Worm (Caenorhabditis elegans) whole organism, L1 larva: ENCODE measurements around the gene deg-1.

Experiments used
- C34B4.2 ChIP-seq: sonication (generic microtip); optimal IDR thresholded peaks from 2 replicates; lab custom pipeline; 2017; ENCODE audit warnings: mild to moderate bottlenecking, missing genetic modification characterization, missing compliant biosample characterization
- F16B12.6 ChIP-seq: fragments of 150-350 bp; optimal IDR thresholded peaks from 2 replicates; lab custom pipeline; 2014; ENCODE audit warnings: missing biosample characterization, missing genetic modification characterization
- aly-2 ChIP-seq: fragments of 150-350 bp; optimal IDR thresholded peaks from 2 replicates; lab custom pipeline; 2014; ENCODE audit warnings: missing biosample characterization, missing genetic modification characterization
- ama-1 ChIP-seq: fragments of 150-350 bp; optimal IDR thresholded peaks from 2 replicates; lab custom pipeline; 2014
- blmp-1 ChIP-seq: fragments of 150-350 bp; optimal IDR thresholded peaks from 2 replicates; lab custom pipeline; 2014; ENCODE audit warnings: missing biosample characterization, missing genetic modification characterization
- ceh-82 ChIP-seq, 3 experiments: fragments of 150-350 bp in 1 of 3; sonication (generic microtip) in 2 of 3; optimal IDR thresholded peaks; 2 replicates each; lab custom pipeline; 2014 to 2017; ENCODE audit warnings: missing biosample characterization in 3 of 3, missing genetic modification characterization in 3 of 3
- ceh-90 ChIP-seq: sonication (generic microtip); optimal IDR thresholded peaks from 2 replicates; lab custom pipeline; 2016; ENCODE audit warnings: missing genetic modification characterization, missing compliant biosample characterization
- ces-1 ChIP-seq: fragments of 150-350 bp; optimal IDR thresholded peaks from 2 replicates; lab custom pipeline; 2014; ENCODE audit warnings: missing biosample characterization, missing genetic modification reagents, missing genetic modification characterization
- dpl-1 ChIP-seq, 3 experiments: fragments of 150-350 bp in 2 of 3; sonication (generic microtip) in 1 of 3; optimal IDR thresholded peaks; 2 replicates each; lab custom pipeline; 2014 to 2017; ENCODE audit warnings: missing biosample characterization in 3 of 3, missing genetic modification characterization in 3 of 3, missing genetic modification reagents in 3 of 3
- dsc-1 ChIP-seq: sonication (generic microtip); optimal IDR thresholded peaks from 2 replicates; lab custom pipeline; 2016; ENCODE audit warnings: mild to moderate bottlenecking, missing genetic modification characterization, missing compliant biosample characterization
- efl-3 ChIP-seq: fragments of 200-800 bp; sonication (Bioruptor generic); optimal IDR thresholded peaks from 2 replicates; lab custom pipeline; 2018; ENCODE audit warnings: mild to moderate bottlenecking, missing genetic modification characterization, missing compliant biosample characterization
- egl-27 ChIP-seq, 2 experiments: fragments of 150-350 bp in 1 of 2; sonication (generic microtip); optimal IDR thresholded peaks; 3 replicates each; lab custom pipeline; 2017 to 2018; ENCODE audit warnings: missing biosample characterization in 2 of 2, missing genetic modification characterization in 2 of 2, missing genetic modification reagents in 2 of 2
- elt-2 ChIP-seq: sonication (generic microtip); optimal IDR thresholded peaks from 2 replicates; lab custom pipeline; 2016; ENCODE audit warnings: missing genetic modification characterization, mild to moderate bottlenecking, inconsistent platforms, missing compliant biosample characterization, missing genetic modification reagents
- fkh-4 ChIP-seq: sonication (generic microtip); optimal IDR thresholded peaks from 2 replicates; lab custom pipeline; 2016; ENCODE audit warnings: missing compliant biosample characterization, missing genetic modification characterization, borderline replicate concordance
- grh-1 ChIP-seq: fragments of 200-800 bp; sonication (Bioruptor generic); IDR thresholded peaks from 2 replicates; pipeline ENCODE4 v1.3.6; 2022; ENCODE audit warnings: missing genetic modification reagents, missing genetic modification characterization, missing compliant biosample characterization
- hlh-4 ChIP-seq: sonication (generic microtip); optimal IDR thresholded peaks from 2 replicates; lab custom pipeline; 2016; ENCODE audit warnings: mild to moderate bottlenecking, missing genetic modification characterization, missing compliant biosample characterization
- hpl-2 ChIP-seq: fragments of 150-350 bp; optimal IDR thresholded peaks from 2 replicates; lab custom pipeline; 2014; ENCODE audit warnings: missing biosample characterization, missing genetic modification reagents, missing genetic modification characterization
- irx-1 ChIP-seq: sonication (generic microtip); optimal IDR thresholded peaks from 2 replicates; lab custom pipeline; 2016; ENCODE audit warnings: missing genetic modification characterization, missing compliant biosample characterization
- jun-1 ChIP-seq: fragments of 150-350 bp; optimal IDR thresholded peaks from 2 replicates; lab custom pipeline; 2014; ENCODE audit warnings: missing biosample characterization, missing genetic modification reagents, missing genetic modification characterization
- lin-13 ChIP-seq: fragments of 150-350 bp; optimal IDR thresholded peaks from 2 replicates; lab custom pipeline; 2014; ENCODE audit warnings: missing biosample characterization, missing genetic modification reagents, missing genetic modification characterization
- lin-15B ChIP-seq: fragments of 150-350 bp; sonication (generic microtip); optimal IDR thresholded peaks from 3 replicates; lab custom pipeline; 2014; ENCODE audit warnings: missing biosample characterization, missing genetic modification characterization
- lin-39 ChIP-seq: fragments of 150-350 bp; optimal IDR thresholded peaks from 2 replicates; lab custom pipeline; 2014; ENCODE audit warnings: missing biosample characterization, missing genetic modification reagents, missing genetic modification characterization
- mab-9 ChIP-seq: fragments of 200-800 bp; sonication (Bioruptor generic); IDR thresholded peaks from 2 replicates; pipeline ENCODE4 v1.3.6; 2022; ENCODE audit warnings: missing genetic modification reagents, missing genetic modification characterization, missing compliant biosample characterization
- mdl-1 ChIP-seq, 2 experiments: fragments of 150-350 bp; optimal IDR thresholded peaks; 2 replicates each; lab custom pipeline; 2014 to 2017; ENCODE audit warnings: missing biosample characterization in 2 of 2, missing genetic modification characterization in 2 of 2, inconsistent platforms in 1 of 2
- nhr-11 ChIP-seq: fragments of 150-350 bp; optimal IDR thresholded peaks from 2 replicates; lab custom pipeline; 2014; ENCODE audit warnings: missing biosample characterization, missing genetic modification characterization
- nhr-12 ChIP-seq: sonication (generic microtip); optimal IDR thresholded peaks from 2 replicates; lab custom pipeline; 2017; ENCODE audit warnings: missing biosample characterization, missing genetic modification characterization
- nhr-20 ChIP-seq: sonication (generic microtip); optimal IDR thresholded peaks from 2 replicates; lab custom pipeline; 2016; ENCODE audit warnings: mild to moderate bottlenecking, missing genetic modification characterization, missing compliant biosample characterization
- nhr-237 ChIP-seq: fragments of 150-350 bp; optimal IDR thresholded peaks from 2 replicates; lab custom pipeline; 2014; ENCODE audit warnings: missing biosample characterization, missing genetic modification characterization
- nhr-28 ChIP-seq: fragments of 150-350 bp; optimal IDR thresholded peaks from 2 replicates; lab custom pipeline; 2014; ENCODE audit warnings: missing biosample characterization, missing genetic modification characterization
- nhr-76 ChIP-seq: sonication (generic microtip); optimal IDR thresholded peaks from 2 replicates; lab custom pipeline; 2017; ENCODE audit warnings: missing biosample characterization, missing genetic modification characterization
- nhr-77 ChIP-seq: fragments of 150-350 bp; optimal IDR thresholded peaks from 2 replicates; lab custom pipeline; 2014; ENCODE audit warnings: missing biosample characterization, missing genetic modification characterization
- nhr-85 ChIP-seq: sonication (generic microtip); peaks from one replicate; lab custom pipeline; 2016; ENCODE audit warnings: missing genetic modification characterization, inconsistent platforms, missing compliant biosample characterization
- nhr-90 ChIP-seq: sonication (generic microtip); optimal IDR thresholded peaks from 2 replicates; lab custom pipeline; 2016; ENCODE audit warnings: mild to moderate bottlenecking, missing genetic modification characterization, missing compliant biosample characterization; ENCODE audit not compliant: poor library complexity
- pax-3 ChIP-seq: fragments of 200-800 bp; sonication (Bioruptor generic); optimal IDR thresholded peaks from 2 replicates; lab custom pipeline; 2018; ENCODE audit warnings: mild to moderate bottlenecking, missing genetic modification characterization, moderate library complexity, missing compliant biosample characterization
- pqm-1 ChIP-seq: sonication (generic microtip); optimal IDR thresholded peaks from 3 replicates; lab custom pipeline; 2017; ENCODE audit warnings: missing biosample characterization, missing genetic modification characterization
- rnt-1 ChIP-seq: sonication (generic microtip); optimal IDR thresholded peaks from 2 replicates; lab custom pipeline; 2016; ENCODE audit warnings: mild to moderate bottlenecking, missing genetic modification characterization, moderate library complexity, missing compliant biosample characterization
- skn-1 ChIP-seq: fragments of 150-350 bp; optimal IDR thresholded peaks from 2 replicates; lab custom pipeline; 2014; ENCODE audit warnings: missing biosample characterization, missing genetic modification characterization
- snu-23 ChIP-seq: sonication (generic microtip); optimal IDR thresholded peaks from 2 replicates; lab custom pipeline; 2016; ENCODE audit warnings: missing genetic modification characterization, missing compliant biosample characterization
- sox-4 ChIP-seq: sonication (generic microtip); optimal IDR thresholded peaks from 2 replicates; lab custom pipeline; 2016; ENCODE audit warnings: missing genetic modification characterization, missing compliant biosample characterization
- sptf-1 ChIP-seq: fragments of 150-350 bp; optimal IDR thresholded peaks from 2 replicates; lab custom pipeline; 2014; ENCODE audit warnings: missing biosample characterization, missing genetic modification characterization
- sup-37 ChIP-seq: fragments of 200-800 bp; sonication (Bioruptor generic); optimal IDR thresholded peaks from 2 replicates; lab custom pipeline; 2018; ENCODE audit warnings: mild to moderate bottlenecking, missing genetic modification characterization, missing compliant biosample characterization
- swsn-7 ChIP-seq: sonication (generic microtip); optimal IDR thresholded peaks from 2 replicates; lab custom pipeline; 2016; ENCODE audit warnings: missing genetic modification characterization, missing compliant biosample characterization
- tbx-2 ChIP-seq: sonication (generic microtip); optimal IDR thresholded peaks from 2 replicates; lab custom pipeline; 2016; ENCODE audit warnings: missing genetic modification characterization, missing compliant biosample characterization
- tlp-1 ChIP-seq: fragments of 150-350 bp; optimal IDR thresholded peaks from 2 replicates; lab custom pipeline; 2014; ENCODE audit warnings: missing biosample characterization, missing genetic modification characterization
- unc-130 ChIP-seq: fragments of 150-350 bp; optimal IDR thresholded peaks from 2 replicates; lab custom pipeline; 2017; ENCODE audit warnings: missing biosample characterization, missing genetic modification characterization, inconsistent platforms
- unc-86 ChIP-seq: sonication (generic microtip); optimal IDR thresholded peaks from 2 replicates; lab custom pipeline; 2016; ENCODE audit warnings: missing genetic modification characterization, missing compliant biosample characterization
- unc-98 ChIP-seq: fragments of 200-800 bp; sonication (Bioruptor generic); IDR thresholded peaks from 2 replicates; pipeline ENCODE4 v1.3.6; 2022; ENCODE audit warnings: missing genetic modification characterization, missing compliant biosample characterization
- vab-15 ChIP-seq: sonication (generic microtip); optimal IDR thresholded peaks from 2 replicates; lab custom pipeline; 2017; ENCODE audit warnings: missing genotype, mild to moderate bottlenecking, missing genetic modification characterization, missing compliant biosample characterization
- xbp-1 ChIP-seq: sonication (generic microtip); optimal IDR thresholded peaks from 2 replicates; lab custom pipeline; 2016; ENCODE audit warnings: missing genetic modification characterization, missing compliant biosample characterization
- ztf-11 ChIP-seq, 2 experiments: sonication (generic microtip); optimal IDR thresholded peaks; 2 replicates each; lab custom pipeline; 2016 to 2017; ENCODE audit warnings: missing genetic modification characterization in 2 of 2, missing biosample characterization in 1 of 2, missing compliant biosample characterization in 1 of 2
- ztf-4 ChIP-seq: fragments of 150-350 bp; optimal IDR thresholded peaks from 2 replicates; lab custom pipeline; 2014; ENCODE audit warnings: missing biosample characterization, missing genetic modification characterization

deg-1 gene

ce11 chrX:7791802-7792201, 38.9 kb downstream of the deg-1 start (continued):
- TF ChIP-seq pax-3 (tag; lab: Kevin White, UChicago) (peak; percentile 19), vab-15 (no peak), jun-1 (peak; percentile 68), lin-13 (GFP tag; lab: Kevin White, UChicago) (peak; percentile 12), nhr-77 (tag; lab: Kevin White, UChicago) (no peak), ama-1 (lab: Kevin White, UChicago) (no peak), unc-98 (GFP tag; lab: Robert Waterston, UW) (no peak), tlp-1 (tag; lab: Kevin White, UChicago) (no peak), blmp-1 (tag; lab: Kevin White, UChicago) (no peak), ces-1 (no peak), hlh-4 (peak; percentile 33), lin-39 (tag; lab: Kevin White, UChicago) (no peak)

- no peak for TF ChIP-seq pax-3 (tag; lab: Kevin White, UChicago)
- TF ChIP-seq blmp-1 (tag; lab: Kevin White, UChicago) = peak; percentile 100
- no peak for TF ChIP-seq nhr-77 (tag; lab: Kevin White, UChicago)
- TF ChIP-seq nhr-28 (tag; lab: Kevin White, UChicago) = no peak
- peak; percentile 52 for TF ChIP-seq tbx-2
- peak; percentile 77 for TF ChIP-seq nhr-85 (tag; lab: Kevin White, UChicago)
- peak; percentile 21 for TF ChIP-seq nhr-90 (tag; lab: Kevin White, UChicago)
- no peak for TF ChIP-seq unc-130 (tag; lab: Kevin White, UChicago)
- no peak for TF ChIP-seq ama-1 (lab: Kevin White, UChicago)
- peak; percentile 61 for TF ChIP-seq snu-23 (GFP tag; lab: Kevin White, UChicago)
- TF ChIP-seq xbp-1 = peak; percentile 37
- no peak for TF ChIP-seq fkh-4 (tag; lab: Kevin White, UChicago)
- no peak for TF ChIP-seq nhr-12 (tag; lab: Kevin White, UChicago)
- TF ChIP-seq unc-86 (tag; lab: Kevin White, UChicago) = no peak
- TF ChIP-seq F16B12.6 (tag; lab: Kevin White, UChicago) = peak; percentile 22
- no peak for TF ChIP-seq lin-39 (tag; lab: Kevin White, UChicago)
- no peak for TF ChIP-seq skn-1 (tag; lab: Kevin White, UChicago)
- TF ChIP-seq ztf-11 (tag; optimal IDR thresholded peaks at IDR 0.05; lab: Kevin White, UChicago) = no peak
- TF ChIP-seq egl-27 (tag; optimal IDR thresholded peaks at IDR 0.05; lab: Kevin White, UChicago) = no peak
- TF ChIP-seq irx-1 (tag; lab: Kevin White, UChicago) = peak; percentile 51
- peak; percentile 29 for TF ChIP-seq nhr-20
- no peak for TF ChIP-seq sox-4
- no peak for TF ChIP-seq hpl-2 (GFP tag; lab: Kevin White, UChicago)
- no peak for TF ChIP-seq mab-9 (GFP tag; lab: Robert Waterston, UW)
- TF ChIP-seq ceh-90 = no peak
- no peak for TF ChIP-seq nhr-76 (tag; lab: Kevin White, UChicago)
- TF ChIP-seq elt-2 (tag; lab: Kevin White, UChicago) = no peak
- no peak for TF ChIP-seq efl-3 (GFP tag; lab: Kevin White, UChicago)
- no peak for TF ChIP-seq grh-1 (GFP tag; lab: Robert Waterston, UW)
- peak; percentile 49 for TF ChIP-seq swsn-7 (tag; lab: Kevin White, UChicago)
- TF ChIP-seq unc-98 (GFP tag; lab: Robert Waterston, UW) = no peak
- TF ChIP-seq ztf-4 (tag; lab: Kevin White, UChicago) = no peak
- no peak for TF ChIP-seq aly-2
- no peak for TF ChIP-seq lin-15B (tag; lab: Kevin White, UChicago)
- no peak for TF ChIP-seq nhr-237 (tag; lab: Kevin White, UChicago)
- TF ChIP-seq sup-37 (GFP tag; lab: Kevin White, UChicago) = no peak
- no peak for TF ChIP-seq ceh-82 (tag; optimal IDR thresholded peaks at IDR 0.05; lab: Kevin White, UChicago)
- no peak for TF ChIP-seq C34B4.2 (tag; lab: Kevin White, UChicago)
- peak; percentile 20 for TF ChIP-seq rnt-1 (tag; lab: Kevin White, UChicago)
- TF ChIP-seq vab-15 = no peak
- TF ChIP-seq mdl-1 (tag; optimal IDR thresholded peaks at IDR 0.05; lab: Kevin White, UChicago) = peak; percentile 14 to 90
- TF ChIP-seq sptf-1 = no peak
- TF ChIP-seq hlh-4 = no peak
- no peak for TF ChIP-seq dpl-1 (GFP tag; optimal IDR thresholded peaks at IDR 0.05; lab: Kevin White, UChicago)
- TF ChIP-seq nhr-11 (tag; lab: Kevin White, UChicago) = no peak
- TF ChIP-seq dsc-1 (tag; lab: Kevin White, UChicago) = peak; percentile 32
- no peak for TF ChIP-seq pqm-1 (tag; lab: Kevin White, UChicago)
Observed at ce11 chrX:7793377-7794041, 40.6 kb downstream of the deg-1 start, which contains the start of gene ZK154.6. TSS of gene ZK154.6 (minus strand) at chrX:7793563.
